Worm (Caenorhabditis elegans): ENCODE results near the gene gcy-22.

The gcy-22 gene

DNA sequence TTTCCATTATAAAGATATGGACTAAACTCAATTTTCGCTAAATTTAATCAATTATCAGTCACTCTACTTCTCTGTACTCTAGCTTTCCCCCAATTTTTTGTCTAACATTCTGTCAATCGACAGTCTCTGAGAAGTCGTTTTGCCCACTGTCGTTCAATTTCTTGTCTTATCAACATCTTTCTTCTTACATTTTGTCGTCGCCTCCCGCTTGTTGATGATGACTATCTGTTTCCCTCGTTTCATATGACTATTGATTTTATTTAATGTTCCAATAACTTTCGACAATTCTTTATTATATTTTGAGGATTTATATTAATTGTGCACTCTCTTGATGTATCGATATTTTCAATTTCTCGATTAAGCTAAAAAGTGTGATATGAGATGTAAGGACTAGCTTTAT is 46.0 kb downstream of the gcy-22 start:
- TF ChIP-seq nhr-80 (tag; optimal IDR thresholded peaks at IDR 0.05) = peak; percentile 20
- TF ChIP-seq egl-44 (GFP tag; IDR thresholded peaks at IDR 0.05) = 0 out of 2 replicates have a peak, but pooled peaks have one; percentile 28
- TF ChIP-seq nfya-2 (GFP tag; IDR thresholded peaks at IDR 0.05) = no peak

DNA sequence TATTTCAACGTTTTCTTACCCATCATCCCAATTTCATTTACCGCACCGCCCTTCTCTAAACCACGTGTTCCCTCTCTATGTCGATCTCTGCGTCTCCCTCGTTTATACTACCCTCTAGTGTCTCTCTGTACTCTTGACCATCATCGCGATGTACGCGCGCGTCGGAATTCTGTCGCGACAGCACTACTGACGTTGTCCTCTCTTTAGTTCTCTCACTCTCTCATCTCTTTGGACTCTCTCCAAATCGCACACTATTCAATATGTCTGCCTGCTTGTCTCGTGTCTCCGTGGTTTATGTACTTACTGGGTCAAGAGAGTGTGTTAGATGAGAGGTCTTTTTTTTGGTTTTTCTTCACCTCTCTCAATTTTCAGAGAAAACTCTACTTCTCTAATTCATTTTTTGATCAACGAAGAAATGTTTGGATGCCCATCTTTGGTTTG is 46.6 kb downstream of the gcy-22 start:
- TF ChIP-seq hmg-20 (GFP tag; IDR thresholded peaks at IDR 0.05) = peak; percentile 76
- TF ChIP-seq snpc-1.1 (tag; optimal IDR thresholded peaks at IDR 0.05; ENCODE audit: insufficient read depth) = no peak
- peak; percentile 69 for TF ChIP-seq tbp1 (GFP tag; optimal IDR thresholded peaks at IDR 0.05)
- peak; percentile 80 for TF ChIP-seq ZK185.1 (tag; optimal IDR thresholded peaks at IDR 0.05; ENCODE audit: poor library complexity, severe bottlenecking)
- peak; percentile 11 for TF ChIP-seq ztf-3 (GFP tag; optimal IDR thresholded peaks at IDR 0.05)
- no peak for TF ChIP-seq snpc-4 (GFP tag; optimal IDR thresholded peaks at IDR 0.05)
- TF ChIP-seq snpc-4 (tag; optimal IDR thresholded peaks at IDR 0.05) = peak in 3 of 4 experiments; percentile 14 to 80 (median 79)
- TF ChIP-seq F57C9.4 (tag; optimal IDR thresholded peaks at IDR 0.05) = no peak
- TF ChIP-seq ztf-25 (GFP tag; IDR thresholded peaks at IDR 0.05) = no peak
- peak; percentile 55 for TF ChIP-seq nhr-90 (tag; optimal IDR thresholded peaks at IDR 0.05)
- TF ChIP-seq die-1 (tag; optimal IDR thresholded peaks at IDR 0.05) = peak; percentile 37
- peak; percentile 82 for TF ChIP-seq dox-1 (GFP tag; IDR thresholded peaks at IDR 0.05)
- TF ChIP-seq lin-54 (GFP tag; optimal IDR thresholded peaks at IDR 0.05) = peak; percentile 71
- peak; percentile 98 for TF ChIP-seq ceh-27 (GFP tag; optimal IDR thresholded peaks at IDR 0.05)
- peak; percentile 85 to 91 for TF ChIP-seq let-607 (tag; optimal IDR thresholded peaks at IDR 0.05)
- no peak for TF ChIP-seq efl-1 (GFP tag; optimal IDR thresholded peaks at IDR 0.05)
- peak; percentile 82 for TF ChIP-seq ekl-4 (GFP tag; IDR thresholded peaks at IDR 0.05)
- no peak for TF ChIP-seq Y53F4B.3 (GFP tag; IDR thresholded peaks at IDR 0.05)
- TF ChIP-seq Y67H2A.10 (GFP tag; conservative IDR thresholded peaks at IDR 0.05) = peak; percentile 37; the same call in 1 of the 2 replicates
- TF ChIP-seq hsf-1 (GFP tag; IDR thresholded peaks at IDR 0.05) = no peak
- peak; percentile 77 for TF ChIP-seq F52B5.7 (tag; optimal IDR thresholded peaks at IDR 0.05)
- TF ChIP-seq rcor-1 (GFP tag; IDR thresholded peaks at IDR 0.05) = peak; percentile 74
- TF ChIP-seq egrh-3 (GFP tag; IDR thresholded peaks at IDR 0.05) = peak; percentile 50; the same call in 1 of the 2 replicates
- 0 out of 2 replicates have a peak, but pooled peaks have one; percentile 64 for TF ChIP-seq ztf-6 (GFP tag; IDR thresholded peaks at IDR 0.05)
- no peak for TF ChIP-seq dpff-1 (tag; optimal IDR thresholded peaks at IDR 0.05)
- TF ChIP-seq ama-1 (optimal IDR thresholded peaks at IDR 0.05) = no peak
- TF ChIP-seq ama-1 (GFP tag; optimal IDR thresholded peaks at IDR 0.05) = no peak
- peak; percentile 3 for TF ChIP-seq athp-1 (tag; optimal IDR thresholded peaks at IDR 0.05)
- TF ChIP-seq ceh-100 (GFP tag; IDR thresholded peaks at IDR 0.05) = peak; percentile 42; the same call in 1 of the 2 replicates
- TF ChIP-seq egl-44 (GFP tag; IDR thresholded peaks at IDR 0.05) = peak; percentile 78; the same call in 1 of the 2 replicates
- TF ChIP-seq ets-4 (GFP tag; optimal IDR thresholded peaks at IDR 0.05) = peak; percentile 59
- peak; percentile 48 for TF ChIP-seq snpc-1.3 (tag; optimal IDR thresholded peaks at IDR 0.05; ENCODE audit: insufficient read depth)
- peak; percentile 70 for TF ChIP-seq B0035.1 (tag; optimal IDR thresholded peaks at IDR 0.05)
- 0 out of 2 replicates have a peak, but pooled peaks have one; percentile 40 for TF ChIP-seq aptf-2 (GFP tag; conservative IDR thresholded peaks at IDR 0.05)
- TF ChIP-seq mel-28 (tag; optimal IDR thresholded peaks at IDR 0.05; ENCODE audit: borderline replicate concordance) = no peak
- TF ChIP-seq gei-17 (GFP tag; optimal IDR thresholded peaks at IDR 0.05) = peak; percentile 78
- peak; percentile 95 for TF ChIP-seq nfyb-1 (GFP tag; IDR thresholded peaks at IDR 0.05)
- no peak for TF ChIP-seq ceh-40 (GFP tag; IDR thresholded peaks at IDR 0.05)
- TF ChIP-seq C06A6.2 (GFP tag; conservative IDR thresholded peaks at IDR 0.05) = peak; percentile 88
- no peak for TF ChIP-seq Y79H2A.3 (GFP tag; conservative IDR thresholded peaks at IDR 0.05)
- TF ChIP-seq mcd-1 (GFP tag; IDR thresholded peaks at IDR 0.05) = peak; percentile 78
- TF ChIP-seq tlf-1 (GFP tag; optimal IDR thresholded peaks at IDR 0.05) = peak; percentile 79
- TF ChIP-seq attf-5 (GFP tag; optimal IDR thresholded peaks at IDR 0.05) = peak; percentile 78
- no peak for TF ChIP-seq unc-130 (GFP tag; optimal IDR thresholded peaks at IDR 0.05)

Data from whole organism, young adult.